Worm (Caenorhabditis elegans): Measurements from ENCODE around the gene Y105C5A.15.
"Not testable (repeated sequence)": the region's sequence is repeated elsewhere in the genome, so short reads cannot be mapped to it uniquely, and the experiment has no call there.

Y105C5A.15 gene

DNA sequence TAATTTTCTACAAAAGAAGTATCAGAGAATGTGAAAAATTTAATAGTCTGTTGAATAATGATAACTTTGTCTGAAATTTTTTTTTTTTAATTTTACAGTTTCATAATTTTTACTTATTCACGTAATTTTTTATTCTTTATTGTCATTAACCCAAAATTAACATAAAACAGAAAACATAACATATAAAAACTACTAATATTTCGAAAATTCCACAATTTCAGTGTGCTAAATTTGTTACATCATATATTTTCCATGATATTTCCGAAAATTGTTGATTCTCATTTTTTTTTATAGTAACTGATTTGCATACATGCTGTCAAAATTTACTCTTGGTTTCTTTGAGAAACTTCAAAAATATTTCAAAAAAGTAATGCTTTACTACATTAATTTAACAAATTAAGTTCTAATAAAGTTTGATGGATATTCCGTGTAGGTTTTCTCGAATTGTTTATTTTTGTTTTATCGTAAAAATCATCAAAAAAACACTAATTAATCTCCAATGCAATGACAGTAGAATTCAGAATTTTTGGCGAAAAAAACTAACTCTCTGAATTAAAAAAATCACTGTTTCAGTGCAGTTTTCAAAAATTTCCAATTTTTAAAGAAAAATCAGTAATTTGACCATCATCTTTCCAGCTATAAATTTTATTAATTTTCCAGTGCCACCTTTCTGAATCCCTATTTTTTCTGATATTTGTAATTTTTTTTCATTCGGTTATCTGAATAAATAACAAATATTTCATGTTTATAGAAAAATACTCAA, 61.2 kb downstream of the Y105C5A.15 start:
- no peak for TF ChIP-seq klf-2 (GFP tag; conservative IDR thresholded peaks at IDR 0.05)
- TF ChIP-seq cog-1 (tag; optimal IDR thresholded peaks at IDR 0.05) = no peak
- no peak for TF ChIP-seq T22C8.4 (GFP tag; IDR thresholded peaks at IDR 0.05)
- TF ChIP-seq ztf-23 (GFP tag; IDR thresholded peaks at IDR 0.05) = no peak
- no peak for TF ChIP-seq tab-1 (GFP tag; IDR thresholded peaks at IDR 0.05)
- TF ChIP-seq ref-1 (GFP tag; conservative IDR thresholded peaks at IDR 0.05) = no peak
- no peak for TF ChIP-seq flt-1 (GFP tag; IDR thresholded peaks at IDR 0.05)
- no peak for TF ChIP-seq med-1 (GFP tag; optimal IDR thresholded peaks at IDR 0.05; ENCODE audit: insufficient read depth)
- no peak for TF ChIP-seq ztf-29 (GFP tag; IDR thresholded peaks at IDR 0.05)

DNA sequence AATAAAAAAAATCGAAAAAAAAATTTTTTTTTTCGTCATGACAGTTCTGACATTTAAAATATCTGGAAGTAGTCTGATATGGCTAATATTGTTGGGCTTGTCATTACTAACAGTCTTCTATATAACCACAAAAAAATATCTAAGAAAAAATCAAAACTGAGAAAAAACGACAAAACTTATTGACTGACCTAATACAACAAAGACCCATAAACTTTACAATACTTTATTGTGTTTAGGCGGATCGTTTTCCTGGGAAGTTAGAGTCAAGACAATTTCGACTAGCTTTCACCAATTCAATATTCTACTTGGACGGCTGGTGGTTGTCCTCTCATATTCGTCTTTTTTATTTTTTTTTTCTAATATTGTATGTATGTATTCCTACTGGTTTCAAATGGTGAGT, 63.1 kb downstream of the Y105C5A.15 start, which contains the start of gene Y105C5A.1285:
Gene Y105C5A.1285 (plus strand): TSS at position 301 of the 400 bp plus-strand sequence.
- TF ChIP-seq ztf-29 (GFP tag; IDR thresholded peaks at IDR 0.05); cog-1 (tag; optimal IDR thresholded peaks at IDR 0.05); ref-1 (GFP tag; conservative IDR thresholded peaks at IDR 0.05): not testable (repeated sequence)
